Worm (Caenorhabditis elegans) whole organism, L3 larva: ENCODE results near the gene mxl-2.

Source experiments
- R02D3.7 ChIP-seq: fragments of 150-350 bp; optimal IDR thresholded peaks from 2 replicates; lab custom pipeline; 2014; ENCODE audit warnings: missing biosample characterization, missing genetic modification characterization
- ZK546.5 ChIP-seq: sonication (generic microtip); optimal IDR thresholded peaks from 2 replicates; lab custom pipeline; 2017; ENCODE audit warnings: missing biosample characterization, missing genetic modification characterization
- aly-2 ChIP-seq: fragments of 150-350 bp; optimal IDR thresholded peaks from 2 replicates; lab custom pipeline; 2014; ENCODE audit warnings: missing biosample characterization, missing genetic modification characterization
- ama-1 ChIP-seq: fragments of 150-350 bp; optimal IDR thresholded peaks from 2 replicates; lab custom pipeline; 2018
- ceh-28 ChIP-seq: fragments of 150-350 bp; optimal IDR thresholded peaks from 2 replicates; lab custom pipeline; 2014; ENCODE audit warnings: missing biosample characterization, missing genetic modification reagents, missing genetic modification characterization
- ceh-82 ChIP-seq: fragments of 150-350 bp; optimal IDR thresholded peaks from 2 replicates; lab custom pipeline; 2014; ENCODE audit warnings: missing biosample characterization, missing genetic modification characterization
- daf-12 ChIP-seq: fragments of 150-350 bp; optimal IDR thresholded peaks from 2 replicates; lab custom pipeline; 2014; ENCODE audit warnings: missing biosample characterization, missing genetic modification reagents, missing genetic modification characterization
- egl-27 ChIP-seq: sonication (generic microtip); optimal IDR thresholded peaks from 4 replicates; lab custom pipeline; 2017; ENCODE audit warnings: missing biosample characterization, missing genetic modification reagents, missing genetic modification characterization
- elt-1 ChIP-seq: fragments of 150-350 bp; optimal IDR thresholded peaks from 2 replicates; lab custom pipeline; 2014; ENCODE audit warnings: missing biosample characterization, missing genetic modification characterization
- elt-3 ChIP-seq, 3 experiments: fragments of 150-350 bp in 1 of 3; sonication (generic microtip) in 2 of 3; optimal IDR thresholded peaks; 2 replicates in 2 of 3; 4 replicates in 1 of 3; lab custom pipeline; 2014 to 2017; ENCODE audit warnings: missing biosample characterization in 3 of 3, missing genetic modification characterization in 3 of 3
- jun-1 ChIP-seq: fragments of 150-350 bp; optimal IDR thresholded peaks from 2 replicates; lab custom pipeline; 2014; ENCODE audit warnings: missing biosample characterization, missing genetic modification reagents, missing genetic modification characterization
- lin-15B ChIP-seq: fragments of 150-350 bp; optimal IDR thresholded peaks from 2 replicates; lab custom pipeline; 2014; ENCODE audit warnings: missing biosample characterization, missing genetic modification characterization
- lin-39 ChIP-seq: fragments of 150-350 bp; optimal IDR thresholded peaks from 2 replicates; lab custom pipeline; 2018; ENCODE audit warnings: missing biosample characterization, missing genetic modification reagents, missing genetic modification characterization
- lsy-12 ChIP-seq: sonication (generic microtip); optimal IDR thresholded peaks from 2 replicates; lab custom pipeline; 2016; ENCODE audit warnings: mild to moderate bottlenecking, missing genetic modification characterization, missing compliant biosample characterization
- mml-1 ChIP-seq: fragments of 150-350 bp; sonication (generic microtip); optimal IDR thresholded peaks from 3 replicates; lab custom pipeline; 2014; ENCODE audit warnings: missing biosample characterization, missing genetic modification characterization
- nfya-1 ChIP-seq: sonication (generic microtip); optimal IDR thresholded peaks from 2 replicates; lab custom pipeline; 2017; ENCODE audit warnings: missing genetic modification characterization, mild to moderate bottlenecking, missing compliant biosample characterization, antibody characterized with exemption, moderate library complexity; ENCODE audit not compliant: insufficient read depth
- nhr-11 ChIP-seq: fragments of 150-350 bp; optimal IDR thresholded peaks from 2 replicates; lab custom pipeline; 2014; ENCODE audit warnings: missing biosample characterization, missing genetic modification characterization
- nhr-12 ChIP-seq: fragments of 150-350 bp; optimal IDR thresholded peaks from 2 replicates; lab custom pipeline; 2014; ENCODE audit warnings: missing biosample characterization, missing genetic modification characterization
- nhr-23 ChIP-seq: fragments of 150-350 bp; optimal IDR thresholded peaks from 2 replicates; lab custom pipeline; 2014; ENCODE audit warnings: missing biosample characterization, missing genetic modification reagents, missing genetic modification characterization
- nhr-237 ChIP-seq: fragments of 150-350 bp; optimal IDR thresholded peaks from 2 replicates; lab custom pipeline; 2014; ENCODE audit warnings: missing biosample characterization, missing genetic modification characterization
- nhr-43 ChIP-seq: sonication (generic microtip); optimal IDR thresholded peaks from 2 replicates; lab custom pipeline; 2016; ENCODE audit warnings: mild to moderate bottlenecking, missing genetic modification characterization, missing compliant biosample characterization; ENCODE audit not compliant: poor library complexity, severe bottlenecking
- nhr-67 ChIP-seq: fragments of 150-350 bp; optimal IDR thresholded peaks from 2 replicates; lab custom pipeline; 2014; ENCODE audit warnings: missing biosample characterization, missing genetic modification characterization
- nhr-76 ChIP-seq: fragments of 150-350 bp; sonication (generic microtip); optimal IDR thresholded peaks from 5 replicates; lab custom pipeline; 2014; ENCODE audit warnings: missing biosample characterization, missing genetic modification characterization
- nhr-77 ChIP-seq: fragments of 150-350 bp; optimal IDR thresholded peaks from 2 replicates; lab custom pipeline; 2014; ENCODE audit warnings: missing biosample characterization, missing genetic modification characterization
- skn-1 ChIP-seq: fragments of 150-350 bp; optimal IDR thresholded peaks from 2 replicates; lab custom pipeline; 2014; ENCODE audit warnings: missing biosample characterization, missing genetic modification characterization
- snpc-4 ChIP-seq: fragments of 150-350 bp; optimal IDR thresholded peaks from 2 replicates; lab custom pipeline; 2014; ENCODE audit warnings: missing biosample characterization, missing genetic modification characterization
- tbx-2 ChIP-seq: sonication (generic microtip); optimal IDR thresholded peaks from 2 replicates; lab custom pipeline; 2016; ENCODE audit warnings: mild to moderate bottlenecking, missing genetic modification characterization, missing compliant biosample characterization
- unc-39 ChIP-seq: sonication (generic microtip); optimal IDR thresholded peaks from 4 replicates; lab custom pipeline; 2017; ENCODE audit warnings: missing biosample characterization, missing genetic modification characterization
- ztf-11 ChIP-seq: fragments of 150-350 bp; optimal IDR thresholded peaks from 2 replicates; lab custom pipeline; 2014; ENCODE audit warnings: missing biosample characterization, missing genetic modification characterization
- ztf-4 ChIP-seq: fragments of 150-350 bp; optimal IDR thresholded peaks from 2 replicates; lab custom pipeline; 2014; ENCODE audit warnings: missing biosample characterization, missing genetic modification characterization

Gene mxl-2

ce11 chrIII:209695-210091 lies 21.8 kb upstream of the mxl-2 start, which contains the start of gene klp-20:
Gene klp-20 (plus strand): TSS chrIII:209992.
- TF ChIP-seq nhr-43 (tag; lab: Kevin White, UChicago) (no peak), nhr-237 (tag; lab: Kevin White, UChicago) (no peak), egl-27 (tag; lab: Kevin White, UChicago) (no peak), elt-1 (tag; lab: Kevin White, UChicago) (no peak), lin-15B (no peak), tbx-2 (no peak), nhr-23 (tag; lab: Kevin White, UChicago) (no peak), skn-1 (tag; lab: Kevin White, UChicago) (no peak), ztf-11 (tag; lab: Kevin White, UChicago) (no peak), ZK546.5 (tag; lab: Kevin White, UChicago) (no peak), aly-2 (tag; lab: Kevin White, UChicago) (no peak), lin-39 (tag; lab: Kevin White, UChicago) (no peak), nfya-1 (tag; lab: Kevin White, UChicago) (no peak), ztf-4 (tag; lab: Kevin White, UChicago) (no peak)

- TF ChIP-seq ama-1 (lab: Kevin White, UChicago) (no peak), nhr-237 (tag; lab: Kevin White, UChicago) (no peak), nhr-77 (tag; lab: Kevin White, UChicago) (no peak), nhr-12 (no peak), ceh-82 (tag; lab: Kevin White, UChicago) (no peak), elt-3 (tag; optimal IDR thresholded peaks at IDR 0.05; lab: Kevin White, UChicago) (no peak), ztf-11 (tag; lab: Kevin White, UChicago) (no peak), ZK546.5 (tag; lab: Kevin White, UChicago) (no peak), nhr-11 (tag; lab: Kevin White, UChicago) (no peak), ztf-4 (tag; lab: Kevin White, UChicago) (no peak), mml-1 (tag; lab: Kevin White, UChicago) (no peak), nhr-76 (tag; lab: Kevin White, UChicago) (no peak), nhr-67 (tag; lab: Kevin White, UChicago) (no peak), snpc-4 (tag; lab: Kevin White, UChicago) (no peak), nfya-1 (tag; lab: Kevin White, UChicago) (no peak)
These were observed 21.1 kb upstream of the mxl-2 start for ce11 chrIII:208793-209694.

ce11 chrIII:207023-207422 lies 19.1 kb upstream of the mxl-2 start, which contains the start of gene W10C4.1:
Gene W10C4.1 (minus strand): TSS chrIII:207123.
- TF ChIP-seq elt-1 (tag; lab: Kevin White, UChicago) (no peak), nhr-23 (tag; lab: Kevin White, UChicago) (no peak), ztf-4 (tag; lab: Kevin White, UChicago) (no peak), lin-39 (tag; lab: Kevin White, UChicago) (no peak), nfya-1 (tag; lab: Kevin White, UChicago) (no peak), skn-1 (tag; lab: Kevin White, UChicago) (no peak), nhr-76 (tag; lab: Kevin White, UChicago) (no peak)

- no peak for TF ChIP-seq ztf-11 (tag; lab: Kevin White, UChicago)
- no peak for TF ChIP-seq tbx-2
- peak; percentile 96 for TF ChIP-seq ceh-28
These were observed 16.0 kb upstream of the mxl-2 start for ce11 chrIII:203953-204352.

- TF ChIP-seq unc-39 (tag; lab: Kevin White, UChicago) (no peak), aly-2 (tag; lab: Kevin White, UChicago) (no peak)
- TF ChIP-seq, all 47 proteins: peak for 0
These were observed 6.2 kb upstream of the mxl-2 start, which contains the start of gene F40G9.17 for ce11 chrIII:194160-194559. Gene F40G9.17 (plus strand): TSS chrIII:194460.

ce11 chrIII:191803-192202 lies 3.9 kb upstream of the mxl-2 start, which contains the start of gene sec-20:
Gene sec-20 (plus strand): TSS chrIII:192103.
- TF ChIP-seq lsy-12 (tag; lab: Kevin White, UChicago) = no peak
- no peak for TF ChIP-seq unc-39 (tag; lab: Kevin White, UChicago)
- TF ChIP-seq daf-12 (tag; lab: Kevin White, UChicago) = no peak
- TF ChIP-seq nhr-43 (tag; lab: Kevin White, UChicago) = no peak
- TF ChIP-seq jun-1 = no peak
- no peak for TF ChIP-seq nfya-1 (tag; lab: Kevin White, UChicago)
- TF ChIP-seq R02D3.7 (tag; lab: Kevin White, UChicago) = no peak
